Fruit fly (Drosophila melanogaster) whole organism, prepupa: Measurements from ENCODE around the gene Axud1.
A peak's percentile ranks its signal among the peaks of the same experiment; 100 is the strongest.

Experiments
- CG11294 ChIP-seq: fragments of 200-800 bp; sonication (Bioruptor generic); IDR thresholded peaks from 2 replicates; pipeline ENCODE4 v1.3.6; 2022; ENCODE audit warnings: missing biosample characterization, missing genetic modification characterization
- Eip75B ChIP-seq: fragments of 200-800 bp; sonication (Bioruptor generic); optimal IDR thresholded peaks from 3 replicates; lab custom pipeline; 2016; ENCODE audit warnings: missing biosample characterization, missing genetic modification characterization
- lz ChIP-seq: fragments of 200-800 bp; sonication (Bioruptor generic); optimal IDR thresholded peaks from 3 replicates; lab custom pipeline; 2016; ENCODE audit warnings: missing biosample characterization, missing genetic modification characterization

DNA sequence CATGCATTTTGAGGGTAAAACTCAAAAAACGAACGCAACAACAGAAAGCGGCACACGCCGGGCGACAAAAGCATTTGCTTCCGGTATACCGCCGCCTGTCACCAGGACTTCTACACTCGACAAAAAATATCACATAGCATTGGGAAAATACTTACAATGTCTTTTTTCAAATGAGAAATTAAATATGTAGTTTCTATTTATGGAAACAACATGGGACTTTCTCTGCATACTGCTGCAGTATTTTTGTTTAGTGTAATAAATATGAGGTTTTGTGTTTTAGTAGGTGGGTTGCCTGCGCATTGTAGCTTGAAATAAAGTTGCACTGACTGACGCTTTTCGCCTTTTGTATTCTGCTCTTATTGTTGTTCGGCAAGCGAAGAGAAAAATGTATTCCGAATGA lies 31.9 kb downstream of the Axud1 start:
- no peak for TF ChIP-seq CG11294 (GFP tag; lab: Robert Waterston, UW)
- TF ChIP-seq Eip75B (GFP tag; lab: Kevin White, UChicago), result no peak
- peak; percentile 2 for TF ChIP-seq lz
